Fruit fly (Drosophila melanogaster): ENCODE measurements around the gene CalpC.

Gene CalpC

dm6 chrX:16296423-16297292 lies 28.9 kb upstream of the CalpC start, which contains the start of gene CG3632 (continued):
- no peak for TF ChIP-seq CG12769 (tag; optimal IDR thresholded peaks at IDR 0.05)
- no peak for TF ChIP-seq dan (GFP tag; IDR thresholded peaks at IDR 0.05)
- no peak for TF ChIP-seq dimm (GFP tag; IDR thresholded peaks at IDR 0.05)
- peak; percentile 58 for TF ChIP-seq CG7928 (GFP tag; optimal IDR thresholded peaks at IDR 0.05)
- TF ChIP-seq CG16779 (GFP tag; IDR thresholded peaks at IDR 0.05) = no peak
- no peak for TF ChIP-seq CG7271 (tag; optimal IDR thresholded peaks at IDR 0.05)
- no peak for TF ChIP-seq CG4730 (GFP tag; IDR thresholded peaks at IDR 0.05)
- TF ChIP-seq CG8359 (GFP tag; optimal IDR thresholded peaks at IDR 0.05; ENCODE audit: borderline replicate concordance) = no peak
- peak; percentile 41; the same call in 1 of the 2 replicates for TF ChIP-seq CG2129 (GFP tag; IDR thresholded peaks at IDR 0.05; ENCODE audit: partially characterized antibody)
- TF ChIP-seq CG8290 (GFP tag; optimal IDR thresholded peaks at IDR 0.05) = peak; percentile 17
- peak in 1 of 2 experiments; percentile 81 for TF ChIP-seq CG8290 (tag; optimal IDR thresholded peaks at IDR 0.05)
- no peak for TF ChIP-seq CG12299 (tag; optimal IDR thresholded peaks at IDR 0.05)
- no peak for TF ChIP-seq CG1832 (GFP tag; optimal IDR thresholded peaks at IDR 0.05)
- no peak for TF ChIP-seq tup (GFP tag; optimal IDR thresholded peaks at IDR 0.05)
- no peak for TF ChIP-seq bab2 (GFP tag; optimal IDR thresholded peaks at IDR 0.05)
- no peak for TF ChIP-seq trh (GFP tag; optimal IDR thresholded peaks at IDR 0.05)
- peak; percentile 90 for TF ChIP-seq CG30020 (tag; optimal IDR thresholded peaks at IDR 0.05)
- TF ChIP-seq shn (GFP tag; optimal IDR thresholded peaks at IDR 0.05) = peak; percentile 1
- no peak for TF ChIP-seq BtbVII (GFP tag; optimal IDR thresholded peaks at IDR 0.05)
- no peak for TF ChIP-seq CG4328 (GFP tag; optimal IDR thresholded peaks at IDR 0.05)
- TF ChIP-seq stwl (tag; optimal IDR thresholded peaks at IDR 0.05) = peak; percentile 98
- TF ChIP-seq CG13296 (GFP tag; optimal IDR thresholded peaks at IDR 0.05) = peak; percentile 7
- no peak for TF ChIP-seq Poxn (GFP tag; IDR thresholded peaks at IDR 0.05)
- no peak for TF ChIP-seq CG4404 (GFP tag; IDR thresholded peaks at IDR 0.05)
- no peak for TF ChIP-seq Optix (GFP tag; IDR thresholded peaks at IDR 0.05)
- no peak for TF ChIP-seq CG18599 (GFP tag; optimal IDR thresholded peaks at IDR 0.05)
- no peak for TF ChIP-seq az2 (GFP tag; optimal IDR thresholded peaks at IDR 0.05)
- 0 out of 3 replicates have a peak, but pooled peaks have one; percentile 10 for TF ChIP-seq CG34422 (GFP tag; IDR thresholded peaks at IDR 0.05)
- peak; percentile 76 for TF ChIP-seq Scr (GFP tag; IDR thresholded peaks at IDR 0.05; ENCODE audit: partially characterized antibody)
- no peak for TF ChIP-seq CG7556 (GFP tag; optimal IDR thresholded peaks at IDR 0.05)
- TF ChIP-seq CG12155 (GFP tag; optimal IDR thresholded peaks at IDR 0.05) = peak; percentile 53
- no peak for TF ChIP-seq zen (tag; optimal IDR thresholded peaks at IDR 0.05)
- TF ChIP-seq CG9437 (GFP tag; optimal IDR thresholded peaks at IDR 0.05) = no peak
- TF ChIP-seq CG10959 (GFP tag; IDR thresholded peaks at IDR 0.05) = no peak
- no peak for TF ChIP-seq wdn (GFP tag; IDR thresholded peaks at IDR 0.05)
- TF ChIP-seq PHDP (tag; optimal IDR thresholded peaks at IDR 0.05) = no peak
- no peak; the same call in 2 of the 3 replicates for TF ChIP-seq CG17361 (GFP tag; IDR thresholded peaks at IDR 0.05)
- TF ChIP-seq CG17359 (tag; optimal IDR thresholded peaks at IDR 0.05) = no peak
- TF ChIP-seq CG2120 (GFP tag; optimal IDR thresholded peaks at IDR 0.05) = peak; percentile 73
- no peak for TF ChIP-seq CG4360 (GFP tag; IDR thresholded peaks at IDR 0.05)
- no peak for TF ChIP-seq CG18619 (GFP tag; optimal IDR thresholded peaks at IDR 0.05)
- TF ChIP-seq wek (GFP tag; optimal IDR thresholded peaks at IDR 0.05) = no peak
- peak; percentile 32; the same call in 1 of the 2 replicates for TF ChIP-seq CG32767 (GFP tag; IDR thresholded peaks at IDR 0.05)
- no peak for TF ChIP-seq esg (GFP tag; conservative IDR thresholded peaks at IDR 0.05)
- no peak for TF ChIP-seq klu (GFP tag; IDR thresholded peaks at IDR 0.05)
- TF ChIP-seq phol (tag; optimal IDR thresholded peaks at IDR 0.05) = peak; percentile 23
- peak in 1 of 2 experiments; percentile 24 for TF ChIP-seq Hr51 (GFP tag; optimal IDR thresholded peaks at IDR 0.05)
- no peak; the same call in 1 of the 2 replicates for TF ChIP-seq Atf6 (GFP tag; IDR thresholded peaks at IDR 0.05)
- no peak for TF ChIP-seq C15 (GFP tag; IDR thresholded peaks at IDR 0.05)
